Fruit fly (Drosophila melanogaster): Measurements from ENCODE around the gene dob.
A peak's percentile ranks its signal among the peaks of the same experiment; 100 is the strongest.

dm6 chrX:15074646-15075351 is 8.0 kb downstream of the dob start:
- TF ChIP-seq CG10669 (GFP tag; optimal IDR thresholded peaks at IDR 0.05) (peak; percentile 81), fkh (GFP tag; optimal IDR thresholded peaks at IDR 0.05) (peak; percentile 72)

All from whole organism, prepupa.